Worm (Caenorhabditis elegans) whole organism, young adult: Measurements from ENCODE around the gene T04F8.8.

Source experiments
- F37B4.10 ChIP-seq: fragments of 200-800 bp; sonication (Bioruptor generic); IDR thresholded peaks from 2 replicates; pipeline ENCODE4 v1.3.6; 2022; ENCODE audit warnings: missing genetic modification characterization, missing compliant biosample characterization
- T07F8.4 ChIP-seq: sonication (generic microtip); optimal IDR thresholded peaks from 2 replicates; lab custom pipeline; 2016; ENCODE audit warnings: mild to moderate bottlenecking, missing genetic modification characterization, moderate library complexity, missing compliant biosample characterization
- Y67H2A.10 ChIP-seq: fragments of 200-800 bp; sonication (Bioruptor generic); conservative IDR thresholded peaks from 2 replicates; pipeline ENCODE4 v1.3.6; 2022; ENCODE audit warnings: missing genetic modification reagents, missing genetic modification characterization, missing compliant biosample characterization
- ama-1 ChIP-seq, 3 experiments: fragments of 150-350 bp in 1 of 3; sonication (generic microtip) in 2 of 3; optimal IDR thresholded peaks; 2 replicates each; lab custom pipeline; 2014 to 2018; ENCODE audit warnings: missing biosample characterization in 2 of 3, missing genetic modification characterization in 2 of 3, missing genetic modification reagents in 2 of 3
- fkh-3 ChIP-seq: sonication (generic microtip); optimal IDR thresholded peaks from 2 replicates; lab custom pipeline; 2016; ENCODE audit warnings: mild to moderate bottlenecking, missing genetic modification characterization, missing compliant biosample characterization
- nfya-1 ChIP-seq: sonication (generic microtip); optimal IDR thresholded peaks from 2 replicates; lab custom pipeline; 2017; ENCODE audit warnings: antibody characterized with exemption, missing compliant biosample characterization, missing genetic modification characterization, borderline replicate concordance; ENCODE audit not compliant: insufficient read depth
- rcor-1 ChIP-seq: fragments of 200-800 bp; sonication (Bioruptor generic); IDR thresholded peaks from 2 replicates; pipeline ENCODE4 v1.3.6; 2022; ENCODE audit warnings: missing genetic modification reagents, missing genetic modification characterization, missing compliant biosample characterization
- snpc-4 ChIP-seq, 5 experiments: fragments of 150-350 bp in 1 of 5; sonication (generic microtip) in 4 of 5; optimal IDR thresholded peaks; 2 replicates each; lab custom pipeline; 2014 to 2018; ENCODE audit warnings: missing genetic modification characterization in 5 of 5, missing biosample characterization in 3 of 5, antibody characterized with exemption in 2 of 5, mild to moderate bottlenecking in 2 of 5, missing compliant biosample characterization in 2 of 5, missing genotype in 2 of 5, moderate library complexity in 2 of 5, missing genetic modification reagents in 1 of 5

ce11 chrX:11603234-11604108, 43.8 kb upstream of the T04F8.8 start:
- TF ChIP-seq rcor-1 (GFP tag; lab: Robert Waterston, UW): peak; percentile 11; the same call in 1 of the 2 replicates
- TF ChIP-seq T07F8.4: no peak
- no peak for TF ChIP-seq Y67H2A.10 (GFP tag; lab: Robert Waterston, UW)
- TF ChIP-seq fkh-3 (tag; lab: Kevin White, UChicago): peak; percentile 67
- no peak for TF ChIP-seq nfya-1 (tag; lab: Kevin White, UChicago)
- TF ChIP-seq snpc-4 (GFP tag; optimal IDR thresholded peaks at IDR 0.05; lab: Kevin White, UChicago): no peak
- no peak for TF ChIP-seq snpc-4 (tag; optimal IDR thresholded peaks at IDR 0.05; lab: Kevin White, UChicago)
- TF ChIP-seq F37B4.10 (GFP tag; lab: Robert Waterston, UW): no peak
- TF ChIP-seq ama-1 (optimal IDR thresholded peaks at IDR 0.05; lab: Kevin White, UChicago): peak; percentile 76
- peak in 1 of 2 experiments; percentile 36 for TF ChIP-seq ama-1 (GFP tag; optimal IDR thresholded peaks at IDR 0.05; lab: Kevin White, UChicago)
